Fruit fly (Drosophila melanogaster): Measurements from ENCODE around the gene spi.

Gene spi

DNA sequence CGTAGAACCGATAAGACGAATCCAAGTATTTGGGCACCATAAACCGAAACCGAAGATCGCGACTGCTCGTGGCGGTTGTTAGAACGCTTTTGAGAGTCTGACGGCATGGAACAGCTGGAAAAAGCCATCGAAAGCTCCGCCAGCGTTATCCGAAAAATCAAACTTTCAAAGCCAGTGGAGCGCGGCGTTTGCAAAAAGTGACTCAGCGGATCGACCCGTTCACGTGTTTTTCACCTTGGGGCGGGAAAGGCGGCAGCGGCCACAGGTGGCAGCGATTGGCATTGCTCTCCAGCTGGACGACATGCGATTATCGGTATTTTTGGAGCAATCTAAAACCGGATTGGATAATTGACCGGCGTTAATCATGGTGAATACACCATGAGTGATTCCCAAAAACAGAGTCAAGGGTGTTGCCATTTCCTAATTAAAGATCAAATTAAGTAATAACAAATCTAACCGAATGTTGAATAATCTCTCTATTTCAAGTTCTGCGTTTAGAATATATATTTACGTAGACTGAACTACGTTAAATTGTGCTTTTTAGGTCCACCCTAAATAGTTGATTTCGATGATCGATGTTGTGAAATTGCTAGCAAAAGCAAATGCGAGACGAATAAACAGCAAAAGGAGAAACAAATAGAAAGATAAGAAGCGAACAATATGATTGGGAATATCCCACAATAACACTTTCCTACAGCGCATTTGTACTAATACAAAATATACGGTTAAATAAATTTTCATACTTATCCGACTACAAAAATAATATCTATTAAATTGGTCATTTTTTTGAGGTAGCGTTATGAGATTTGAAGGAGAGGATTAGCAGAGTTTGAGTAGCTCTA is 30.0 kb downstream of the spi start, which contains the start of gene CG10337 (continued):
- TF ChIP-seq CG10565 (GFP tag; optimal IDR thresholded peaks at IDR 0.05), result no peak
- TF ChIP-seq tna (GFP tag; IDR thresholded peaks at IDR 0.05; ENCODE audit: partially characterized antibody), result no peak
- TF ChIP-seq D (optimal IDR thresholded peaks at IDR 0.05), result no peak
- TF ChIP-seq D (GFP tag; optimal IDR thresholded peaks at IDR 0.05), result peak; percentile 53
- peak; percentile 79 for TF ChIP-seq nom (GFP tag; optimal IDR thresholded peaks at IDR 0.05)
- no peak for TF ChIP-seq hkb (optimal IDR thresholded peaks at IDR 0.05)
- TF ChIP-seq hkb (GFP tag; IDR thresholded peaks at IDR 0.05), result no peak; the same call in 1 of the 2 replicates
- TF ChIP-seq bsh (GFP tag; optimal IDR thresholded peaks at IDR 0.05), result peak in 1 of 2 experiments; percentile 33
- peak; percentile 23 for TF ChIP-seq fd64A (GFP tag; optimal IDR thresholded peaks at IDR 0.05)
- TF ChIP-seq inv (GFP tag; IDR thresholded peaks at IDR 0.05; ENCODE audit: partially characterized antibody), result no peak
- TF ChIP-seq CG7271 (tag; optimal IDR thresholded peaks at IDR 0.05), result no peak
- peak; percentile 54; the same call in 1 of the 3 replicates for TF ChIP-seq CG11695 (GFP tag; IDR thresholded peaks at IDR 0.05)
- TF ChIP-seq CG15696 (tag; optimal IDR thresholded peaks at IDR 0.05), result peak; percentile 19
- no peak for TF ChIP-seq sisA (GFP tag; IDR thresholded peaks at IDR 0.05)
- no peak for TF ChIP-seq tll (GFP tag; optimal IDR thresholded peaks at IDR 0.05)
- TF ChIP-seq CG17568 (GFP tag; optimal IDR thresholded peaks at IDR 0.05), result peak; percentile 28
- no peak for TF ChIP-seq Ravus (GFP tag; IDR thresholded peaks at IDR 0.05)
- TF ChIP-seq CG15011 (GFP tag; optimal IDR thresholded peaks at IDR 0.05), result peak; percentile 69
- TF ChIP-seq croc (GFP tag; conservative IDR thresholded peaks at IDR 0.05), result no peak
- TF ChIP-seq bab2 (GFP tag; optimal IDR thresholded peaks at IDR 0.05), result peak; percentile 30
- TF ChIP-seq mirr (GFP tag; optimal IDR thresholded peaks at IDR 0.05), result peak; percentile 42
- no peak for TF ChIP-seq CG10462 (GFP tag; optimal IDR thresholded peaks at IDR 0.05)
- peak; percentile 5 for TF ChIP-seq ewg (GFP tag; optimal IDR thresholded peaks at IDR 0.05)
- TF ChIP-seq pan (optimal IDR thresholded peaks at IDR 0.05), result no peak
- TF ChIP-seq pan (GFP tag; optimal IDR thresholded peaks at IDR 0.05 in 1 of 2, IDR thresholded peaks at IDR 0.05 in 1 of 2), result peak in 1 of 2 experiments; percentile 36
- peak; percentile 79 for TF ChIP-seq sug (tag; optimal IDR thresholded peaks at IDR 0.05)
- peak; percentile 29 for TF ChIP-seq ATbp (GFP tag; optimal IDR thresholded peaks at IDR 0.05)
- TF ChIP-seq CG7839 (tag; optimal IDR thresholded peaks at IDR 0.05), result peak; percentile 40
- no peak for TF ChIP-seq nerfin-2 (GFP tag; IDR thresholded peaks at IDR 0.05; ENCODE audit: partially characterized antibody)
- TF ChIP-seq schlank (tag; optimal IDR thresholded peaks at IDR 0.05), result peak; percentile 17
- peak; percentile 29 for TF ChIP-seq phol (tag; optimal IDR thresholded peaks at IDR 0.05)
- no peak for TF ChIP-seq en (GFP tag; optimal IDR thresholded peaks at IDR 0.05)
- no peak for TF ChIP-seq ato (GFP tag; IDR thresholded peaks at IDR 0.05; ENCODE audit: partially characterized antibody)
- no peak for TF ChIP-seq prd (optimal IDR thresholded peaks at IDR 0.05)
- TF ChIP-seq prd (GFP tag; IDR thresholded peaks at IDR 0.05), result no peak; the same call in 2 of the 3 replicates
- TF ChIP-seq Blimp-1 (GFP tag; optimal IDR thresholded peaks at IDR 0.05), result no peak
- TF ChIP-seq CoRest (tag; optimal IDR thresholded peaks at IDR 0.05), result peak; percentile 47
- TF ChIP-seq CG3281 (GFP tag; optimal IDR thresholded peaks at IDR 0.05), result peak; percentile 80
- TF ChIP-seq CG10274 (GFP tag; optimal IDR thresholded peaks at IDR 0.05), result peak; percentile 95
- no peak for TF ChIP-seq CG2129 (GFP tag; IDR thresholded peaks at IDR 0.05; ENCODE audit: partially characterized antibody)
- TF ChIP-seq scrt (GFP tag; optimal IDR thresholded peaks at IDR 0.05), result peak; percentile 11
- peak; percentile 21 for TF ChIP-seq Bdp1 (GFP tag; optimal IDR thresholded peaks at IDR 0.05)
- TF ChIP-seq CG30431 (GFP tag; optimal IDR thresholded peaks at IDR 0.05), result no peak
- TF ChIP-seq stwl (tag; optimal IDR thresholded peaks at IDR 0.05), result no peak
- TF ChIP-seq CG11085 (GFP tag; IDR thresholded peaks at IDR 0.05), result 0 out of 2 replicates have a peak, but pooled peaks have one; percentile 26
- TF ChIP-seq C15 (GFP tag; IDR thresholded peaks at IDR 0.05), result no peak
- no peak for TF ChIP-seq jigr1 (GFP tag; IDR thresholded peaks at IDR 0.05)
- no peak for TF ChIP-seq CG9797 (GFP tag; optimal IDR thresholded peaks at IDR 0.05)
